Fruit fly (Drosophila melanogaster) whole organism, wandering third instar larva: ENCODE data around the gene Tep3.

Experiments used
- Dfd ChIP-seq: fragments of >200 bp; optimal IDR thresholded peaks from 2 replicates; lab custom pipeline; 2017; ENCODE audit warnings: missing biosample characterization, missing genetic modification characterization
- Hr78 ChIP-seq: fragments of >200 bp; optimal IDR thresholded peaks from 2 replicates; lab custom pipeline; 2017; ENCODE audit warnings: missing biosample characterization, missing genetic modification characterization
- sage ChIP-seq: fragments of 200-800 bp; sonication (Bioruptor generic); optimal IDR thresholded peaks from 2 replicates; lab custom pipeline; 2016; ENCODE audit warnings: missing biosample characterization, mild to moderate bottlenecking, missing genetic modification characterization
- tai ChIP-seq: sonication (Bioruptor generic); optimal IDR thresholded peaks from 2 replicates; lab custom pipeline; 2016; ENCODE audit warnings: missing biosample characterization, missing genetic modification characterization

DNA sequence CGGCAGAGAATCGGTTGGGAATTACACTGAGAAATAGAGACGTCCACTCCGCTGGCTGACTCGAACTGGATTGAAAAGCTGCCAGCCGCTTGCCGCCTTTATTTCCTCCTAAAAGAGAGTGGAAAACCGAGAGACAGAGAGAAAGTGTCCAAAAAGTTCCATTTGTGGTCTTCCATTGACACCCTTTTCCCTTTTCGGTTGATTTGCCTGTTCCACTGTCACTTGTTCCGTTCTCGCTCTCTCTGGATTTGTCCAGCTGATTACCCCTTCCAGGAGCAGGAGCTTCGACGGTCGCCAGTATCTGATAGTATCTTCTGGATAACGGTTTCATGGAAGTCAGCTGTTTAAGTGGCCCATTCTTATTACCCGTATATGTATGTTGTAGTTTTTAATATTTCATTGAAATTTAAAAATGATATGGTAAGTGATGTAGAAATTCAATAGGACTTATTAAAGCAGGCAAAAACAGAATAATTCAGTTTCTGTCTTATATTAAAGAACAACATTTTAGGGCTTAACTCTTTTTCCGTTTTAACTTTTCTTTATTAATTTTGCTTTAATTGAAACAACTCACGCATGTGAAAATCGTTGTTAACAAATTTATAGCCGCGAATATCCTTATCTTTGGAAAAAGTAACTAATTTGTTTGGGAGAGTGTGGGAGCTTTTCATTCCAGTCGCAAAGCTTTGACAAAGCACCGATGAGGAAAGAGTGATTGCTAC lies 27.4 kb upstream of the Tep3 start, which contains the start of gene Slob:
- TF ChIP-seq Hr78 (no peak), sage (GFP tag; lab: Kevin White, UChicago) (no peak), Dfd (GFP tag; lab: Kevin White, UChicago) (no peak), tai (GFP tag; lab: Kevin White, UChicago) (no peak)
